Fruit fly (Drosophila melanogaster) whole organism, embryonic: ENCODE results near the gene RpL24.

Source experiments
- Ada2b ChIP-seq: fragments of 200-800 bp; sonication (Bioruptor generic); IDR thresholded peaks from 2 replicates; pipeline ENCODE4 v1.3.6; 2022; ENCODE audit warnings: missing biosample characterization, missing genetic modification characterization
- Antp ChIP-seq: fragments of 200-800 bp; sonication (Bioruptor generic); optimal IDR thresholded peaks from 3 replicates; lab custom pipeline; 2016; ENCODE audit warnings: missing biosample characterization, missing genetic modification characterization
- CG11456 ChIP-seq: fragments of 200-800 bp; sonication (Bioruptor generic); IDR thresholded peaks from 3 replicates; pipeline ENCODE4 v1.3.6; 2022; ENCODE audit warnings: missing biosample characterization, missing genetic modification characterization
- CG12744 ChIP-seq: fragments of 200-800 bp; sonication (Bioruptor generic); optimal IDR thresholded peaks from 2 replicates; lab custom pipeline; 2016; ENCODE audit warnings: missing biosample characterization, missing genetic modification characterization
- CG13287 ChIP-seq: fragments of 200-800 bp; sonication (Bioruptor generic); IDR thresholded peaks from 2 replicates; pipeline ENCODE4 v1.3.6; 2022; ENCODE audit warnings: missing biosample characterization, missing genetic modification characterization; ENCODE audit not compliant: partially characterized antibody
- CG14860 ChIP-seq: fragments of 200-800 bp; sonication (Bioruptor generic); IDR thresholded peaks from 3 replicates; pipeline ENCODE4 v1.3.6; 2022; ENCODE audit warnings: missing biosample characterization, missing genetic modification characterization; ENCODE audit not compliant: partially characterized antibody
- CG15514 ChIP-seq: fragments of 200-800 bp; sonication (Bioruptor generic); optimal IDR thresholded peaks from 3 replicates; lab custom pipeline; 2017; ENCODE audit warnings: missing biosample characterization, missing genetic modification characterization, mild to moderate bottlenecking, moderate library complexity, missing genetic modification reagents
- CG15601 ChIP-seq: fragments of 200-800 bp; sonication (Bioruptor generic); optimal IDR thresholded peaks from 3 replicates; lab custom pipeline; 2019; ENCODE audit warnings: missing biosample characterization, mild to moderate bottlenecking, missing genetic modification characterization, moderate library complexity
- CG1603 ChIP-seq: fragments of 200-800 bp; sonication (Bioruptor generic); optimal IDR thresholded peaks from 2 replicates; lab custom pipeline; 2019; ENCODE audit warnings: missing biosample characterization, mild to moderate bottlenecking, missing genetic modification characterization, moderate library complexity
- CG17359 ChIP-seq: fragments of 200-800 bp; sonication (Bioruptor generic); optimal IDR thresholded peaks from 3 replicates; lab custom pipeline; 2018; ENCODE audit warnings: missing biosample characterization, mild to moderate bottlenecking, missing genetic modification characterization, moderate library complexity
- CG17829 ChIP-seq: fragments of 200-800 bp; optimal IDR thresholded peaks from 2 replicates; lab custom pipeline; 2019; ENCODE audit warnings: missing biosample characterization, mild to moderate bottlenecking, missing genetic modification characterization, moderate library complexity
- CG17912 ChIP-seq: fragments of 200-800 bp; sonication (Bioruptor generic); optimal IDR thresholded peaks from 2 replicates; lab custom pipeline; 2018; ENCODE audit warnings: missing biosample characterization, mild to moderate bottlenecking, missing genetic modification characterization
- CG2116 ChIP-seq: fragments of 200-800 bp; sonication (Bioruptor generic); optimal IDR thresholded peaks from 3 replicates; lab custom pipeline; 2018; ENCODE audit warnings: missing biosample characterization, mild to moderate bottlenecking, missing genetic modification characterization
- CG30403 ChIP-seq: fragments of 200-800 bp; sonication (Bioruptor generic); optimal IDR thresholded peaks from 3 replicates; lab custom pipeline; 2016; ENCODE audit warnings: missing biosample characterization, missing genetic modification characterization
- CG33213 ChIP-seq: fragments of 200-800 bp; sonication (Bioruptor generic); optimal IDR thresholded peaks from 3 replicates; lab custom pipeline; 2016; ENCODE audit warnings: missing biosample characterization, missing genetic modification characterization
- CG8924 ChIP-seq: fragments of 200-800 bp; optimal IDR thresholded peaks from 3 replicates; lab custom pipeline; 2019; ENCODE audit warnings: missing biosample characterization, mild to moderate bottlenecking, missing genetic modification characterization, moderate library complexity
- CG8944 ChIP-seq: fragments of 200-800 bp; sonication (Bioruptor generic); optimal IDR thresholded peaks from 3 replicates; lab custom pipeline; 2016; ENCODE audit warnings: missing biosample characterization, missing genetic modification characterization
- CG9215 ChIP-seq: fragments of 200-800 bp; sonication (Bioruptor generic); IDR thresholded peaks from 2 replicates; pipeline ENCODE4 v1.3.6; 2022; ENCODE audit warnings: missing biosample characterization, missing genetic modification characterization
- CkIIα-i1 ChIP-seq: fragments of 200-800 bp; sonication (Bioruptor generic); IDR thresholded peaks from 2 replicates; pipeline ENCODE4 v1.3.6; 2022; ENCODE audit warnings: missing biosample characterization, missing genetic modification characterization
- CrebB ChIP-seq: fragments of 200-800 bp; sonication (Bioruptor generic); optimal IDR thresholded peaks from 3 replicates; lab custom pipeline; 2018; ENCODE audit warnings: missing biosample characterization, mild to moderate bottlenecking, missing genetic modification characterization
- Fer3 ChIP-seq: fragments of 200-800 bp; sonication (Bioruptor generic); optimal IDR thresholded peaks from 2 replicates; lab custom pipeline; 2018; ENCODE audit warnings: missing biosample characterization, mild to moderate bottlenecking, missing genetic modification characterization, moderate library complexity
- HHEX ChIP-seq: fragments of 200-800 bp; sonication (Bioruptor generic); optimal IDR thresholded peaks from 3 replicates; lab custom pipeline; 2017; ENCODE audit warnings: missing biosample characterization, mild to moderate bottlenecking, missing genetic modification characterization, missing genetic modification reagents
- HLH3B ChIP-seq: fragments of 200-800 bp; sonication (Bioruptor generic); IDR thresholded peaks from 2 replicates; pipeline ENCODE4 v1.3.6; 2022; ENCODE audit warnings: missing biosample characterization, missing genetic modification characterization
- HLH54F ChIP-seq: fragments of 200-800 bp; sonication (Bioruptor generic); optimal IDR thresholded peaks from 3 replicates; lab custom pipeline; 2016; ENCODE audit warnings: missing biosample characterization, missing genetic modification characterization
- Hmx ChIP-seq: fragments of 200-800 bp; sonication (Bioruptor generic); optimal IDR thresholded peaks from 2 replicates; lab custom pipeline; 2016; ENCODE audit warnings: missing biosample characterization, missing genetic modification characterization
- Mes4 ChIP-seq: fragments of 200-800 bp; sonication (Bioruptor generic); optimal IDR thresholded peaks from 2 replicates; lab custom pipeline; 2016; ENCODE audit warnings: missing biosample characterization, missing genetic modification characterization
- NK7.1 ChIP-seq: fragments of 200-800 bp; sonication (Bioruptor generic); optimal IDR thresholded peaks from 3 replicates; lab custom pipeline; 2016; ENCODE audit warnings: missing biosample characterization, missing genetic modification characterization
- Oli ChIP-seq: fragments of 200-800 bp; sonication (Bioruptor generic); optimal IDR thresholded peaks from 2 replicates; lab custom pipeline; 2018; ENCODE audit warnings: missing biosample characterization, mild to moderate bottlenecking, missing genetic modification characterization, moderate library complexity
- Rx ChIP-seq: fragments of 200-800 bp; sonication (Bioruptor generic); IDR thresholded peaks from 2 replicates; pipeline ENCODE4 v1.3.6; 2022; ENCODE audit warnings: missing biosample characterization, missing genetic modification characterization
- bcd ChIP-seq: fragments of 200-800 bp; sonication (Bioruptor generic); optimal IDR thresholded peaks from 2 replicates; lab custom pipeline; 2017; ENCODE audit warnings: missing biosample characterization, mild to moderate bottlenecking, missing genetic modification characterization
- chif ChIP-seq, 2 experiments: fragments of 200-800 bp; sonication (Bioruptor generic); optimal IDR thresholded peaks; 3 replicates each; lab custom pipeline; 2016; ENCODE audit warnings: missing biosample characterization in 2 of 2, missing genetic modification characterization in 2 of 2
- chinmo ChIP-seq: fragments of 200-800 bp; sonication (Bioruptor generic); IDR thresholded peaks from 4 replicates; pipeline ENCODE4 v1.3.6; 2022; ENCODE audit warnings: missing biosample characterization, missing genetic modification characterization; ENCODE audit not compliant: partially characterized antibody
- chn ChIP-seq: fragments of 200-800 bp; sonication (Bioruptor generic); optimal IDR thresholded peaks from 2 replicates; lab custom pipeline; 2016; ENCODE audit warnings: missing biosample characterization, missing genetic modification characterization
- crol ChIP-seq: fragments of 200-800 bp; sonication (Bioruptor generic); IDR thresholded peaks from 2 replicates; pipeline ENCODE4 v1.3.6; 2022; ENCODE audit warnings: missing biosample characterization, missing genetic modification characterization
- dati ChIP-seq: fragments of 200-800 bp; sonication (Bioruptor generic); IDR thresholded peaks from 2 replicates; pipeline ENCODE4 v1.3.6; 2022; ENCODE audit warnings: missing biosample characterization, missing genetic modification characterization
- esg ChIP-seq: fragments of 200-800 bp; sonication (Bioruptor generic); conservative IDR thresholded peaks from 2 replicates; pipeline ENCODE4 v1.3.6; 2022; ENCODE audit warnings: missing biosample characterization, missing genetic modification characterization
- fd3F ChIP-seq: fragments of 200-800 bp; sonication (Bioruptor generic); optimal IDR thresholded peaks from 2 replicates; lab custom pipeline; 2018; ENCODE audit warnings: missing biosample characterization, mild to moderate bottlenecking, missing genetic modification characterization, moderate library complexity
- fd64A ChIP-seq: fragments of 200-800 bp; sonication (Bioruptor generic); optimal IDR thresholded peaks from 3 replicates; lab custom pipeline; 2018; ENCODE audit warnings: missing biosample characterization, mild to moderate bottlenecking, missing genetic modification characterization
- gcm ChIP-seq: fragments of 200-800 bp; sonication (Bioruptor generic); optimal IDR thresholded peaks from 2 replicates; lab custom pipeline; 2019; ENCODE audit warnings: missing biosample characterization, mild to moderate bottlenecking, missing genetic modification characterization, moderate library complexity
- ken ChIP-seq: fragments of 200-800 bp; sonication (Bioruptor generic); IDR thresholded peaks from 3 replicates; pipeline ENCODE4 v1.3.6; 2022; ENCODE audit warnings: missing biosample characterization, missing genetic modification characterization
- maf-S ChIP-seq: fragments of 200-800 bp; sonication (Bioruptor generic); optimal IDR thresholded peaks from 2 replicates; lab custom pipeline; 2016; ENCODE audit warnings: missing biosample characterization, missing genetic modification characterization
- pan ChIP-seq, 4 experiments: fragments of >200 bp in 3 of 4; fragments of 200-800 bp in 1 of 4; sonication (Bioruptor generic) in 1 of 4; optimal IDR thresholded peaks in 3 of 4; IDR thresholded peaks in 1 of 4; 2 replicates each; pipeline versions ENCODE4 v1.3.6 to Lab custom; 2017 to 2022; ENCODE audit warnings: missing biosample characterization in 2 of 4, missing genetic modification characterization in 2 of 4, mixed read lengths in 1 of 4
- pzg ChIP-seq: fragments of 200-800 bp; sonication (Bioruptor generic); optimal IDR thresholded peaks from 3 replicates; lab custom pipeline; 2018; ENCODE audit warnings: missing biosample characterization, mild to moderate bottlenecking, missing genetic modification characterization, moderate library complexity
- salm ChIP-seq: fragments of 200-800 bp; sonication (Bioruptor generic); optimal IDR thresholded peaks from 2 replicates; lab custom pipeline; 2018; ENCODE audit warnings: missing biosample characterization, mild to moderate bottlenecking, missing genetic modification characterization
- slbo ChIP-seq: fragments of 200-800 bp; sonication (Bioruptor generic); IDR thresholded peaks from 2 replicates; pipeline ENCODE4 v1.3.6; 2022; ENCODE audit warnings: missing biosample characterization, missing genetic modification characterization
- slou ChIP-seq: fragments of 200-800 bp; sonication (Bioruptor generic); optimal IDR thresholded peaks from 3 replicates; lab custom pipeline; 2016; ENCODE audit warnings: missing biosample characterization, missing genetic modification characterization
- stwl ChIP-seq: fragments of 200-800 bp; sonication (Bioruptor generic); optimal IDR thresholded peaks from 3 replicates; lab custom pipeline; 2018; ENCODE audit warnings: missing biosample characterization, mild to moderate bottlenecking, missing genetic modification characterization, moderate library complexity
- tna ChIP-seq: fragments of 200-800 bp; sonication (Bioruptor generic); IDR thresholded peaks from 2 replicates; pipeline ENCODE4 v1.3.6; 2022; ENCODE audit warnings: missing biosample characterization, missing genetic modification characterization; ENCODE audit not compliant: partially characterized antibody
- toy ChIP-seq: fragments of 200-800 bp; sonication (Bioruptor generic); IDR thresholded peaks from 2 replicates; pipeline ENCODE4 v1.3.6; 2022; ENCODE audit warnings: missing biosample characterization, missing genetic modification characterization
- zfh2 ChIP-seq: fragments of 200-800 bp; sonication (Bioruptor generic); optimal IDR thresholded peaks from 2 replicates; lab custom pipeline; 2016; ENCODE audit warnings: missing biosample characterization, missing genetic modification characterization

Gene RpL24

dm6 chr2L:13370762-13371161 lies 24.2 kb downstream of the RpL24 start, which contains the start of gene ND-B22 (continued):
- TF ChIP-seq fd3F (GFP tag; lab: Kevin White, UChicago), result no peak
- TF ChIP-seq Oli, result no peak
- TF ChIP-seq toy (GFP tag; lab: Robert Waterston, UW), result no peak
- TF ChIP-seq CG1603 (tag; lab: Kevin White, UChicago), result peak; percentile 46
- TF ChIP-seq HHEX (GFP tag; lab: Kevin White, UChicago), result peak; percentile 47
- TF ChIP-seq chinmo (GFP tag; lab: Robert Waterston, UW), result no peak
- no peak for TF ChIP-seq CG9215 (GFP tag; lab: Robert Waterston, UW)
- no peak for TF ChIP-seq CG12744 (GFP tag; lab: Kevin White, UChicago)
- peak; percentile 31 for TF ChIP-seq Fer3
- TF ChIP-seq bcd (GFP tag; lab: Kevin White, UChicago), result peak; percentile 37
- peak; percentile 28 for TF ChIP-seq HLH54F (GFP tag; lab: Kevin White, UChicago)
- peak; percentile 40 for TF ChIP-seq zfh2 (GFP tag; lab: Kevin White, UChicago)
- peak; percentile 96 for TF ChIP-seq stwl (tag; lab: Kevin White, UChicago)
- TF ChIP-seq CG33213 (GFP tag; lab: Kevin White, UChicago), result peak; percentile 30
- peak; percentile 30 for TF ChIP-seq chn
- peak; percentile 4 for TF ChIP-seq slou (GFP tag; lab: Kevin White, UChicago)
- TF ChIP-seq CkIIα-i1 (GFP tag; lab: Robert Waterston, UW), result no peak
- no peak for TF ChIP-seq esg (GFP tag; lab: Robert Waterston, UW)
- TF ChIP-seq CG8924, result peak; percentile 32
- no peak for TF ChIP-seq pan (optimal IDR thresholded peaks at IDR 0.05; lab: Kevin White, UChicago)
- no peak for TF ChIP-seq pan (GFP tag; optimal IDR thresholded peaks at IDR 0.05 in 1 of 2, IDR thresholded peaks at IDR 0.05 in 1 of 2)
- TF ChIP-seq Rx, result peak; percentile 35
- TF ChIP-seq CG15514 (GFP tag; lab: Kevin White, UChicago), result peak; percentile 57
- no peak for TF ChIP-seq salm (tag; lab: Kevin White, UChicago)
- TF ChIP-seq tna, result 0 out of 2 replicates have a peak, but pooled peaks have one; percentile 33
- TF ChIP-seq crol (GFP tag; lab: Robert Waterston, UW), result no peak
- no peak for TF ChIP-seq Hmx (GFP tag; lab: Kevin White, UChicago)
- no peak for TF ChIP-seq CrebB (tag; lab: Kevin White, UChicago)
- TF ChIP-seq Antp (GFP tag; lab: Kevin White, UChicago), result peak; percentile 4
- TF ChIP-seq CG11456 (GFP tag; lab: Robert Waterston, UW), result peak; percentile 12; the same call in 1 of the 3 replicates
- peak in 1 of 2 experiments; percentile 2 for TF ChIP-seq chif (GFP tag; optimal IDR thresholded peaks at IDR 0.05; lab: Kevin White, UChicago)
- no peak for TF ChIP-seq Ada2b (GFP tag; lab: Robert Waterston, UW)
- peak; percentile 31 for TF ChIP-seq CG17829
- TF ChIP-seq NK7.1 (GFP tag; lab: Kevin White, UChicago), result peak; percentile 34
- TF ChIP-seq CG17359 (tag; lab: Kevin White, UChicago), result peak; percentile 25
- no peak for TF ChIP-seq ken
- TF ChIP-seq maf-S, result no peak
- peak; percentile 52 for TF ChIP-seq CG15601 (tag; lab: Kevin White, UChicago)
- no peak for TF ChIP-seq gcm
- TF ChIP-seq Mes4 (GFP tag; lab: Kevin White, UChicago), result no peak
- TF ChIP-seq fd64A, result no peak
- TF ChIP-seq pzg (GFP tag; lab: Kevin White, UChicago), result peak; percentile 76
- TF ChIP-seq HLH3B (GFP tag; lab: Robert Waterston, UW), result no peak
- TF ChIP-seq CG13287 (GFP tag; lab: Robert Waterston, UW), result peak; percentile 63
- peak; percentile 3 for TF ChIP-seq CG2116 (GFP tag; lab: Kevin White, UChicago)
- TF ChIP-seq dati (GFP tag; lab: Robert Waterston, UW), result no peak
- no peak for TF ChIP-seq CG8944 (GFP tag; lab: Kevin White, UChicago)
- no peak for TF ChIP-seq CG14860 (GFP tag; lab: Robert Waterston, UW)
- TF ChIP-seq slbo (GFP tag; lab: Robert Waterston, UW), result peak; percentile 69
- peak; percentile 58 for TF ChIP-seq CG30403 (GFP tag; lab: Kevin White, UChicago)
- no peak for TF ChIP-seq CG17912 (GFP tag; lab: Kevin White, UChicago)
